Worm (Caenorhabditis elegans) whole organism, late embryonic: Measurements from ENCODE around the gene F49F1.14.

Experiments
- ttx-3 ChIP-seq: sonication (generic microtip); optimal IDR thresholded peaks from 2 replicates; lab custom pipeline; 2016; ENCODE audit warnings: missing genetic modification reagents, missing genetic modification characterization, missing compliant biosample characterization
- unc-86 ChIP-seq: sonication (generic microtip); optimal IDR thresholded peaks from 2 replicates; lab custom pipeline; 2016; ENCODE audit warnings: missing genetic modification characterization, missing compliant biosample characterization

ce11 chrIV:4108767-4109166, 3.5 kb downstream of the F49F1.14 start, which contains the start of gene C35B1.7:
- TF ChIP-seq unc-86 (tag; lab: Kevin White, UChicago), result no peak
- TF ChIP-seq ttx-3, result no peak
